Fruit fly (Drosophila melanogaster): ENCODE data around the gene CG4880.

DNA sequence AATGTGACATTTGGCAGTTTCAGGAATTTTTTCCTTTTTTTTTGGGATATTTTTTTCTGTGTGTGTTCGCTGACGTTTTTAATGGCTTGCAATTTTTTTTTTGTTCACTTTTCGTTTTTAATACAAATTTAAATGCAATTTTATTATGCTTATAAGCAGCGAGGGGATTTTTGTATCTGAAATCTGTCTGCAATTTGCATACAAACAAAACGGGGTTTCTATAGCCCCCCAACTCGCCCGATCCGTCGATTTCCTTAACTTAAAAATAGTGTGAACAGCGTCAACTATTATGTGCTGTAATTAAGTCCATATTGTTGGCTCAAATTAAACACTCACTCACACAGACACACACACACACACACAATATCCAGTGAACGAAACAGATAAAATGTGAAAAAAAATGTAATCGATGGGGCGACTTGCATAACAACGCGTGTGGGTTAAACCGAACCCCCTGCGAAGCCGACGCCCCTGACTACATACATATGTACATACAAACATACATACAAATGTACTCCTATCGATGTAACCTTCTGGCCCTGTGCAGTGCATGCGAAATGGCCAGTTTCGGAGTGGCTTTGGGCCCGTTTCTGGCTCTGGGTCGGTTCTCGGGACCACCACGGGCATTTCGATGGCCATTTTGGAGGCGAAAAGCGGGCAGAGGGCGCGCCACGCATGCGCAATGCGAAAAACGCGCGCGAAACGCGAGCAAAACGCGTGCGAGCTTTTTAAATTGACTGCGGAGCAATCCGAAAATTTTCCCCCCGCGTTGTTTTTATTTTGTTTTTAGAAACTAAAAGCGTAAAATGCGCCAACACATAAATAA is 45.6 kb downstream of the CG4880 start:
- no peak for TF ChIP-seq psq (optimal IDR thresholded peaks at IDR 0.05)
- no peak for TF ChIP-seq pan (optimal IDR thresholded peaks at IDR 0.05)
- no peak for TF ChIP-seq EcR (GFP tag; optimal IDR thresholded peaks at IDR 0.05)
- no peak for TF ChIP-seq usp (GFP tag; optimal IDR thresholded peaks at IDR 0.05)
- TF ChIP-seq CG8478 (optimal IDR thresholded peaks at IDR 0.05), result no peak
- no peak for TF ChIP-seq Dll (optimal IDR thresholded peaks at IDR 0.05)

All from whole organism.